Worm (Caenorhabditis elegans) whole organism, L4 larva: ENCODE measurements around the gene inx-18.

Source experiments
- F10B5.3 ChIP-seq: sonication (generic microtip); optimal IDR thresholded peaks from 2 replicates; lab custom pipeline; 2016; ENCODE audit warnings: mild to moderate bottlenecking, missing genetic modification characterization, missing compliant biosample characterization
- Y75B8A.6 ChIP-seq: fragments of 200-800 bp; sonication (Bioruptor generic); IDR thresholded peaks from 2 replicates; pipeline ENCODE4 v1.3.6; 2022; ENCODE audit warnings: missing genetic modification reagents, missing genetic modification characterization, missing compliant biosample characterization
- aha-1 ChIP-seq: fragments of 150-350 bp; peaks from one replicate; lab custom pipeline; 2014; ENCODE audit warnings: missing biosample characterization, missing genetic modification characterization
- ama-1 ChIP-seq: fragments of 150-350 bp; optimal IDR thresholded peaks from 2 replicates; lab custom pipeline; 2014; ENCODE audit warnings: inconsistent platforms, mixed read lengths
- arid-1 ChIP-seq: fragments of 200-800 bp; sonication (Bioruptor generic); conservative IDR thresholded peaks from 2 replicates; pipeline ENCODE4 v1.3.6; 2022; ENCODE audit warnings: missing genetic modification reagents, missing genetic modification characterization, missing compliant biosample characterization
- attf-4 ChIP-seq: sonication (generic microtip); optimal IDR thresholded peaks from 3 replicates; lab custom pipeline; 2017; ENCODE audit warnings: missing biosample characterization, missing genetic modification characterization
- ceh-32 ChIP-seq: sonication (generic microtip); optimal IDR thresholded peaks from 2 replicates; lab custom pipeline; 2016; ENCODE audit warnings: mild to moderate bottlenecking, missing genetic modification characterization, missing compliant biosample characterization; ENCODE audit not compliant: poor library complexity
- ceh-44 ChIP-seq: fragments of 200-800 bp; sonication (Bioruptor generic); IDR thresholded peaks from 2 replicates; pipeline ENCODE4 v1.3.6; 2022; ENCODE audit warnings: missing genetic modification reagents, missing genetic modification characterization, missing compliant biosample characterization
- cey-2 ChIP-seq: sonication (generic microtip); optimal IDR thresholded peaks from 3 replicates; lab custom pipeline; 2017; ENCODE audit warnings: missing genetic modification characterization, mild to moderate bottlenecking, missing compliant biosample characterization, antibody characterized with exemption, borderline replicate concordance; ENCODE audit not compliant: insufficient read depth
- daf-16 ChIP-seq, 3 experiments: sonication (generic microtip); optimal IDR thresholded peaks; 2 replicates each; lab custom pipeline; 2016 to 2017; ENCODE audit warnings: missing genetic modification characterization in 3 of 3, missing genetic modification reagents in 3 of 3, mild to moderate bottlenecking in 2 of 3, missing compliant biosample characterization in 2 of 3, missing biosample characterization in 1 of 3, moderate library complexity in 1 of 3
- daf-19 ChIP-seq: fragments of 200-800 bp; sonication (Bioruptor generic); conservative IDR thresholded peaks from 2 replicates; pipeline ENCODE4 v1.3.6; 2022; ENCODE audit warnings: missing genetic modification characterization, missing compliant biosample characterization
- dpl-1 ChIP-seq: fragments of 150-350 bp; optimal IDR thresholded peaks from 2 replicates; lab custom pipeline; 2014; ENCODE audit warnings: missing biosample characterization, missing genetic modification reagents, missing genetic modification characterization
- dve-1 ChIP-seq: sonication (generic microtip); optimal IDR thresholded peaks from 2 replicates; lab custom pipeline; 2017; ENCODE audit warnings: antibody characterized with exemption, mild to moderate bottlenecking, missing genetic modification characterization, missing compliant biosample characterization; ENCODE audit not compliant: insufficient read depth
- egl-27 ChIP-seq: sonication (generic microtip); optimal IDR thresholded peaks from 3 replicates; lab custom pipeline; 2017; ENCODE audit warnings: missing biosample characterization, missing genetic modification reagents, missing genetic modification characterization
- egl-43 ChIP-seq: fragments of 200-800 bp; sonication (Bioruptor generic); IDR thresholded peaks from 2 replicates; pipeline ENCODE4 v1.3.6; 2022; ENCODE audit warnings: missing genetic modification reagents, missing genetic modification characterization, missing compliant biosample characterization
- gei-8 ChIP-seq: fragments of 200-800 bp; sonication (Bioruptor generic); optimal IDR thresholded peaks from 2 replicates; lab custom pipeline; 2018; ENCODE audit warnings: mild to moderate bottlenecking, missing genetic modification characterization, missing compliant biosample characterization
- hif-1 ChIP-seq, 2 experiments: sonication (generic microtip); optimal IDR thresholded peaks; 2 replicates each; lab custom pipeline; 2016 to 2017; ENCODE audit warnings: missing compliant biosample characterization in 2 of 2, missing genetic modification characterization in 2 of 2, missing genetic modification reagents in 2 of 2, missing genotype in 2 of 2, mild to moderate bottlenecking in 1 of 2
- hlh-30 ChIP-seq: sonication (generic microtip); optimal IDR thresholded peaks from 2 replicates; lab custom pipeline; 2017; ENCODE audit warnings: antibody characterized with exemption, mild to moderate bottlenecking, missing genetic modification characterization, missing compliant biosample characterization; ENCODE audit not compliant: insufficient read depth
- hmg-1.1 ChIP-seq: fragments of 200-800 bp; sonication (Bioruptor generic); IDR thresholded peaks from 2 replicates; pipeline ENCODE4 v1.3.6; 2022; ENCODE audit warnings: missing genetic modification reagents, missing genetic modification characterization, missing compliant biosample characterization
- jun-1 ChIP-seq: fragments of 150-350 bp; optimal IDR thresholded peaks from 2 replicates; lab custom pipeline; 2014; ENCODE audit warnings: missing biosample characterization, missing genetic modification reagents, missing genetic modification characterization
- lin-13 ChIP-seq: fragments of 150-350 bp; optimal IDR thresholded peaks from 2 replicates; lab custom pipeline; 2014; ENCODE audit warnings: missing biosample characterization, missing genetic modification reagents, missing genetic modification characterization
- lin-15B ChIP-seq: fragments of 150-350 bp; sonication (generic microtip); optimal IDR thresholded peaks from 3 replicates; lab custom pipeline; 2014; ENCODE audit warnings: missing biosample characterization, missing genetic modification characterization
- lir-3 ChIP-seq: sonication (generic microtip); optimal IDR thresholded peaks from 2 replicates; lab custom pipeline; 2016; ENCODE audit warnings: mild to moderate bottlenecking, missing genetic modification characterization, missing compliant biosample characterization
- lsy-2 ChIP-seq, 2 experiments: fragments of 150-350 bp in 1 of 2; sonication (generic microtip) in 1 of 2; optimal IDR thresholded peaks; 2 replicates each; lab custom pipeline; 2014 to 2017; ENCODE audit warnings: missing biosample characterization in 2 of 2, missing genetic modification characterization in 2 of 2
- madf-5 ChIP-seq, 2 experiments: fragments of 200-800 bp; sonication (Bioruptor generic); IDR thresholded peaks; 2 replicates each; pipeline ENCODE4 v1.3.6; 2022; ENCODE audit warnings: missing compliant biosample characterization in 2 of 2, missing genetic modification characterization in 2 of 2
- mdl-1 ChIP-seq, 2 experiments: fragments of 150-350 bp in 1 of 2; sonication (generic microtip) in 1 of 2; optimal IDR thresholded peaks; 2 replicates each; lab custom pipeline; 2014 to 2017; ENCODE audit warnings: missing biosample characterization in 2 of 2, missing genetic modification characterization in 2 of 2
- mes-2 ChIP-seq: sonication (generic microtip); optimal IDR thresholded peaks from 2 replicates; lab custom pipeline; 2016; ENCODE audit warnings: missing genotype, mild to moderate bottlenecking, missing genetic modification characterization, missing compliant biosample characterization; ENCODE audit not compliant: poor library complexity, severe bottlenecking
- mxl-3 ChIP-seq: fragments of 200-800 bp; sonication (Bioruptor generic); optimal IDR thresholded peaks from 2 replicates; lab custom pipeline; 2018; ENCODE audit warnings: mild to moderate bottlenecking, missing genetic modification characterization, missing compliant biosample characterization
- nhr-10 ChIP-seq: fragments of 150-350 bp; optimal IDR thresholded peaks from 2 replicates; lab custom pipeline; 2014; ENCODE audit warnings: missing biosample characterization, missing genetic modification characterization
- nhr-237 ChIP-seq: sonication (generic microtip); optimal IDR thresholded peaks from 2 replicates; lab custom pipeline; 2017; ENCODE audit warnings: missing biosample characterization, missing genetic modification characterization
- nhr-77 ChIP-seq: fragments of 150-350 bp; optimal IDR thresholded peaks from 2 replicates; lab custom pipeline; 2014; ENCODE audit warnings: missing biosample characterization, missing genetic modification characterization
- rbr-2 ChIP-seq: sonication (generic microtip); optimal IDR thresholded peaks from 2 replicates; lab custom pipeline; 2016; ENCODE audit warnings: missing genotype, missing genetic modification characterization, missing compliant biosample characterization
- set-16 ChIP-seq: fragments of 200-800 bp; sonication (Bioruptor generic); IDR thresholded peaks from 2 replicates; pipeline ENCODE4 v1.3.6; 2022; ENCODE audit warnings: missing genetic modification reagents, missing genetic modification characterization, missing compliant biosample characterization
- spr-3 ChIP-seq: fragments of 200-800 bp; sonication (Bioruptor generic); optimal IDR thresholded peaks from 2 replicates; lab custom pipeline; 2018; ENCODE audit warnings: mild to moderate bottlenecking, missing genetic modification characterization, missing compliant biosample characterization
- unc-62 ChIP-seq, 3 experiments: fragments of 150-350 bp in 1 of 3; sonication (generic microtip); optimal IDR thresholded peaks in 2 of 3; peaks in 1 of 3; 1 replicate in 1 of 3; 2 replicates in 2 of 3; lab custom pipeline; 2014 to 2017; ENCODE audit warnings: missing biosample characterization in 3 of 3, missing genetic modification characterization in 3 of 3, missing genetic modification reagents in 3 of 3, missing genotype in 1 of 3
- vab-7 ChIP-seq: fragments of 200-800 bp; sonication (Bioruptor generic); IDR thresholded peaks from 2 replicates; pipeline ENCODE4 v1.3.6; 2022; ENCODE audit warnings: missing genetic modification reagents, missing genetic modification characterization, missing compliant biosample characterization
- ztf-11 ChIP-seq: fragments of 150-350 bp; optimal IDR thresholded peaks from 2 replicates; lab custom pipeline; 2014; ENCODE audit warnings: missing biosample characterization, missing genetic modification characterization
- ztf-7 ChIP-seq: fragments of 150-350 bp; optimal IDR thresholded peaks from 2 replicates; lab custom pipeline; 2014; ENCODE audit warnings: missing biosample characterization, missing genetic modification characterization

inx-18 gene

ce11 chrIV:657932-658331 lies 51.8 kb downstream of the inx-18 start (continued):
- no peak for TF ChIP-seq cey-2 (tag; lab: Kevin White, UChicago)
- peak; percentile 61 for TF ChIP-seq lin-13 (GFP tag; lab: Kevin White, UChicago)
- TF ChIP-seq madf-5 (GFP tag; IDR thresholded peaks at IDR 0.05; lab: Robert Waterston, UW), result no peak
- TF ChIP-seq ztf-11 (tag; lab: Kevin White, UChicago), result no peak
- no peak for TF ChIP-seq ztf-7
- TF ChIP-seq Y75B8A.6 (GFP tag; lab: Robert Waterston, UW), result no peak
- TF ChIP-seq vab-7 (GFP tag; lab: Robert Waterston, UW), result peak; percentile 31; the same call in 1 of the 2 replicates
- no peak for TF ChIP-seq dpl-1 (GFP tag; lab: Kevin White, UChicago)
- no peak for TF ChIP-seq lir-3 (tag; lab: Kevin White, UChicago)
- no peak for TF ChIP-seq unc-62 (GFP tag; optimal IDR thresholded peaks at IDR 0.05 in 1 of 2; lab: Kevin White, UChicago)
- TF ChIP-seq unc-62 (tag; optimal IDR thresholded peaks at IDR 0.05; lab: Kevin White, UChicago), result no peak
- no peak for TF ChIP-seq gei-8 (GFP tag; lab: Kevin White, UChicago)
- no peak for TF ChIP-seq hif-1 (tag; optimal IDR thresholded peaks at IDR 0.05; lab: Kevin White, UChicago)
- TF ChIP-seq nhr-77, result no peak
- TF ChIP-seq mes-2 (tag; lab: Kevin White, UChicago), result peak; percentile 78
- TF ChIP-seq set-16 (GFP tag; lab: Robert Waterston, UW), result peak; percentile 44
- no peak for TF ChIP-seq ceh-32 (tag; lab: Kevin White, UChicago)
- TF ChIP-seq dve-1 (tag; lab: Kevin White, UChicago), result peak; percentile 39
- TF ChIP-seq spr-3 (GFP tag; lab: Kevin White, UChicago), result no peak
- TF ChIP-seq hmg-1.1 (GFP tag; lab: Robert Waterston, UW), result peak; percentile 61; the same call in 1 of the 2 replicates
- TF ChIP-seq daf-19 (GFP tag; lab: Robert Waterston, UW), result no peak
- no peak for TF ChIP-seq jun-1 (tag; lab: Kevin White, UChicago)

ce11 chrIV:658497-659177 lies 52.5 kb downstream of the inx-18 start:
- TF ChIP-seq lin-15B (tag; lab: Kevin White, UChicago) (no peak), hif-1 (tag; optimal IDR thresholded peaks at IDR 0.05; lab: Kevin White, UChicago) (peak in 1 of 2 experiments; percentile 15), aha-1 (tag; lab: Kevin White, UChicago) (peak; percentile 85), daf-16 (GFP tag; optimal IDR thresholded peaks at IDR 0.05; lab: Kevin White, UChicago) (no peak), daf-16 (tag; optimal IDR thresholded peaks at IDR 0.05; lab: Kevin White, UChicago) (peak; percentile 29), nhr-10 (tag; lab: Kevin White, UChicago) (no peak), ceh-44 (GFP tag; lab: Robert Waterston, UW) (no peak), mxl-3 (GFP tag; lab: Kevin White, UChicago) (no peak), nhr-237 (tag; lab: Kevin White, UChicago) (no peak), attf-4 (tag; lab: Kevin White, UChicago) (no peak), mes-2 (tag; lab: Kevin White, UChicago) (peak; percentile 2), egl-27 (no peak), arid-1 (GFP tag; lab: Robert Waterston, UW) (no peak), dve-1 (tag; lab: Kevin White, UChicago) (no peak), ama-1 (peak; percentile 69)

ce11 chrIV:659585-659984 lies 53.4 kb downstream of the inx-18 start:
- TF ChIP-seq lsy-2 (tag; optimal IDR thresholded peaks at IDR 0.05; lab: Kevin White, UChicago) (peak in 1 of 2 experiments; percentile 31), egl-43 (GFP tag; lab: Robert Waterston, UW) (peak; percentile 23; the same call in 1 of the 2 replicates), mdl-1 (tag; optimal IDR thresholded peaks at IDR 0.05; lab: Kevin White, UChicago) (peak in 1 of 2 experiments; percentile 12), rbr-2 (tag; lab: Kevin White, UChicago) (peak; percentile 28), egl-27 (no peak), F10B5.3 (tag; lab: Kevin White, UChicago) (no peak), hlh-30 (tag; lab: Kevin White, UChicago) (peak; percentile 15)
